Fruit fly (Drosophila melanogaster) whole organism, embryonic: Measurements from ENCODE around the gene Dic1.

Source experiments
- Aef1 ChIP-seq: fragments of 200-800 bp; sonication (Bioruptor generic); IDR thresholded peaks from 3 replicates; pipeline ENCODE4 v1.3.6; 2022; ENCODE audit warnings: missing biosample characterization, missing genetic modification characterization
- Atf3 ChIP-seq: fragments of 200-800 bp; sonication (Bioruptor generic); optimal IDR thresholded peaks from 3 replicates; lab custom pipeline; 2016; ENCODE audit warnings: missing biosample characterization, missing genetic modification characterization
- B-H1 ChIP-seq: fragments of 200-800 bp; sonication (Bioruptor generic); IDR thresholded peaks from 3 replicates; pipeline ENCODE4 v1.3.6; 2022; ENCODE audit warnings: missing biosample characterization, missing genetic modification characterization
- Bgb ChIP-seq: fragments of 200-800 bp; sonication (Bioruptor generic); IDR thresholded peaks from 2 replicates; pipeline ENCODE4 v1.3.6; 2022; ENCODE audit warnings: missing biosample characterization, missing genetic modification characterization; ENCODE audit not compliant: partially characterized antibody
- CG10431 ChIP-seq: fragments of 200-800 bp; sonication (Bioruptor generic); optimal IDR thresholded peaks from 3 replicates; lab custom pipeline; 2018; ENCODE audit warnings: missing biosample characterization, mild to moderate bottlenecking, missing genetic modification characterization
- CG12299 ChIP-seq: fragments of 200-800 bp; sonication (Bioruptor generic); optimal IDR thresholded peaks from 2 replicates; lab custom pipeline; 2018; ENCODE audit warnings: missing biosample characterization, mild to moderate bottlenecking, missing genetic modification characterization
- CG13624 ChIP-seq: fragments of 200-800 bp; sonication (Bioruptor generic); optimal IDR thresholded peaks from 2 replicates; lab custom pipeline; 2016; ENCODE audit warnings: missing biosample characterization, missing genetic modification characterization
- CG14710 ChIP-seq: fragments of 200-800 bp; sonication (Bioruptor generic); optimal IDR thresholded peaks from 3 replicates; lab custom pipeline; 2019; ENCODE audit warnings: missing biosample characterization, mild to moderate bottlenecking, missing genetic modification characterization, moderate library complexity
- CG15514 ChIP-seq: fragments of 200-800 bp; sonication (Bioruptor generic); optimal IDR thresholded peaks from 3 replicates; lab custom pipeline; 2017; ENCODE audit warnings: missing biosample characterization, missing genetic modification characterization, mild to moderate bottlenecking, moderate library complexity, missing genetic modification reagents
- CG18262 ChIP-seq: fragments of 200-800 bp; optimal IDR thresholded peaks from 3 replicates; lab custom pipeline; 2019; ENCODE audit warnings: missing biosample characterization, mild to moderate bottlenecking, missing genetic modification characterization, moderate library complexity
- CG2120 ChIP-seq: fragments of 200-800 bp; sonication (Bioruptor generic); optimal IDR thresholded peaks from 3 replicates; lab custom pipeline; 2016; ENCODE audit warnings: missing biosample characterization, missing genetic modification characterization
- CG30403 ChIP-seq: fragments of 200-800 bp; sonication (Bioruptor generic); optimal IDR thresholded peaks from 3 replicates; lab custom pipeline; 2016; ENCODE audit warnings: missing biosample characterization, missing genetic modification characterization
- CG3065 ChIP-seq: fragments of 200-800 bp; sonication (Bioruptor generic); optimal IDR thresholded peaks from 2 replicates; lab custom pipeline; 2016; ENCODE audit warnings: missing biosample characterization, missing genetic modification characterization
- CG31388 ChIP-seq: fragments of 200-800 bp; sonication (Bioruptor generic); optimal IDR thresholded peaks from 2 replicates; lab custom pipeline; 2016; ENCODE audit warnings: missing biosample characterization, missing genetic modification characterization
- CG4730 ChIP-seq: fragments of 200-800 bp; sonication (Bioruptor generic); IDR thresholded peaks from 2 replicates; pipeline ENCODE4 v1.3.6; 2022; ENCODE audit warnings: missing biosample characterization, missing genetic modification characterization
- CG5245 ChIP-seq: fragments of 200-800 bp; sonication (Bioruptor generic); optimal IDR thresholded peaks from 3 replicates; lab custom pipeline; 2016; ENCODE audit warnings: missing biosample characterization, missing genetic modification characterization
- CG8290 ChIP-seq, 3 experiments: fragments of 200-800 bp; sonication (Bioruptor generic); optimal IDR thresholded peaks; 2 replicates each; lab custom pipeline; 2016 to 2019; ENCODE audit warnings: missing biosample characterization in 3 of 3, missing genetic modification characterization in 3 of 3, mild to moderate bottlenecking in 2 of 3, moderate library complexity in 1 of 3
- CG8478 ChIP-seq: fragments of >200 bp; optimal IDR thresholded peaks from 2 replicates; lab custom pipeline; 2018
- CG9727 ChIP-seq: fragments of 200-800 bp; sonication (Bioruptor generic); optimal IDR thresholded peaks from 3 replicates; lab custom pipeline; 2017; ENCODE audit warnings: missing biosample characterization, mild to moderate bottlenecking, missing genetic modification characterization
- Dbx ChIP-seq: fragments of 200-800 bp; sonication (Bioruptor generic); IDR thresholded peaks from 3 replicates; pipeline ENCODE4 v1.3.6; 2022; ENCODE audit warnings: missing biosample characterization, missing genetic modification characterization
- Dek ChIP-seq: fragments of 200-800 bp; sonication (Bioruptor generic); optimal IDR thresholded peaks from 3 replicates; lab custom pipeline; 2019; ENCODE audit warnings: missing biosample characterization, mild to moderate bottlenecking, missing genetic modification characterization, moderate library complexity
- Drgx ChIP-seq: fragments of 200-800 bp; sonication (Bioruptor generic); IDR thresholded peaks from 2 replicates; pipeline ENCODE4 v1.3.6; 2022; ENCODE audit warnings: missing biosample characterization, missing genetic modification characterization
- Ets97D ChIP-seq: fragments of 200-800 bp; sonication (Bioruptor generic); optimal IDR thresholded peaks from 3 replicates; lab custom pipeline; 2016; ENCODE audit warnings: missing biosample characterization, missing genetic modification characterization
- HmgD ChIP-seq: fragments of 200-800 bp; sonication (Bioruptor generic); optimal IDR thresholded peaks from 3 replicates; lab custom pipeline; 2016; ENCODE audit warnings: missing biosample characterization, missing genetic modification characterization
- NFAT ChIP-seq: fragments of 200-800 bp; sonication (Bioruptor generic); IDR thresholded peaks from 2 replicates; pipeline ENCODE4 v1.3.6; 2022; ENCODE audit warnings: missing biosample characterization, missing genetic modification characterization
- PHDP ChIP-seq: fragments of 200-800 bp; sonication (Bioruptor generic); optimal IDR thresholded peaks from 3 replicates; lab custom pipeline; 2018; ENCODE audit warnings: missing biosample characterization, mild to moderate bottlenecking, missing genetic modification characterization, moderate library complexity
- Spps ChIP-seq: fragments of 200-800 bp; sonication (Bioruptor generic); optimal IDR thresholded peaks from 2 replicates; lab custom pipeline; 2018; ENCODE audit warnings: missing biosample characterization, mild to moderate bottlenecking, missing genetic modification characterization
- Stat92E ChIP-seq, 3 experiments: fragments of >200 bp in 2 of 3; fragments of 200-800 bp in 1 of 3; sonication (Bioruptor generic) in 1 of 3; optimal IDR thresholded peaks; 2 replicates each; lab custom pipeline; 2017 to 2019; ENCODE audit warnings: missing biosample characterization in 3 of 3, missing genetic modification characterization in 3 of 3, mild to moderate bottlenecking in 1 of 3, moderate library complexity in 1 of 3
- bowl ChIP-seq: fragments of 200-800 bp; sonication (Bioruptor generic); IDR thresholded peaks from 2 replicates; pipeline ENCODE4 v1.3.6; 2022; ENCODE audit warnings: missing biosample characterization, missing genetic modification characterization
- bsh ChIP-seq, 2 experiments: fragments of 200-800 bp; sonication (Bioruptor generic); optimal IDR thresholded peaks; 2 replicates each; lab custom pipeline; 2017 to 2018; ENCODE audit warnings: mild to moderate bottlenecking in 2 of 2, missing biosample characterization in 2 of 2, missing genetic modification characterization in 2 of 2, moderate library complexity in 1 of 2
- chif ChIP-seq, 2 experiments: fragments of 200-800 bp; sonication (Bioruptor generic); optimal IDR thresholded peaks; 3 replicates each; lab custom pipeline; 2016; ENCODE audit warnings: missing biosample characterization in 2 of 2, missing genetic modification characterization in 2 of 2
- ci ChIP-seq: fragments of 200-800 bp; sonication (Bioruptor generic); IDR thresholded peaks from 3 replicates; pipeline ENCODE4 v1.3.6; 2022; ENCODE audit warnings: missing biosample characterization, missing genetic modification characterization
- crc ChIP-seq: fragments of 200-800 bp; sonication (Bioruptor generic); optimal IDR thresholded peaks from 2 replicates; lab custom pipeline; 2016; ENCODE audit warnings: missing biosample characterization, missing genetic modification characterization
- croc ChIP-seq: fragments of 200-800 bp; sonication (Bioruptor generic); conservative IDR thresholded peaks from 3 replicates; pipeline ENCODE4 v1.3.6; 2022; ENCODE audit warnings: missing biosample characterization, missing genetic modification characterization
- crp ChIP-seq, 2 experiments: fragments of 200-800 bp; sonication (Bioruptor generic); optimal IDR thresholded peaks; 2 replicates in 1 of 2; 3 replicates in 1 of 2; lab custom pipeline; 2017; ENCODE audit warnings: missing biosample characterization in 2 of 2, missing genetic modification characterization in 2 of 2, mild to moderate bottlenecking in 1 of 2, moderate library complexity in 1 of 2
- eyg ChIP-seq: fragments of 200-800 bp; sonication (Bioruptor generic); optimal IDR thresholded peaks from 3 replicates; lab custom pipeline; 2016; ENCODE audit warnings: missing biosample characterization, missing genetic modification characterization
- grau ChIP-seq: fragments of 200-800 bp; optimal IDR thresholded peaks from 3 replicates; lab custom pipeline; 2019; ENCODE audit warnings: missing biosample characterization, mild to moderate bottlenecking, missing genetic modification characterization, moderate library complexity
- her ChIP-seq: fragments of 200-800 bp; sonication (Bioruptor generic); optimal IDR thresholded peaks from 2 replicates; lab custom pipeline; 2016; ENCODE audit warnings: missing biosample characterization, missing genetic modification characterization
- jumu ChIP-seq: fragments of 200-800 bp; sonication (Bioruptor generic); optimal IDR thresholded peaks from 3 replicates; lab custom pipeline; 2016; ENCODE audit warnings: missing biosample characterization, missing genetic modification characterization
- mld ChIP-seq: fragments of 200-800 bp; sonication (Bioruptor generic); IDR thresholded peaks from 3 replicates; pipeline ENCODE4 v1.3.6; 2022; ENCODE audit warnings: missing biosample characterization, missing genetic modification characterization; ENCODE audit not compliant: partially characterized antibody
- nerfin-1 ChIP-seq: fragments of 200-800 bp; sonication (Bioruptor generic); optimal IDR thresholded peaks from 3 replicates; lab custom pipeline; 2019; ENCODE audit warnings: missing biosample characterization, mild to moderate bottlenecking, missing genetic modification characterization, moderate library complexity
- oc ChIP-seq: fragments of 200-800 bp; sonication (Bioruptor generic); optimal IDR thresholded peaks from 2 replicates; lab custom pipeline; 2018; ENCODE audit warnings: missing biosample characterization, mild to moderate bottlenecking, missing genetic modification characterization, moderate library complexity
- pb ChIP-seq: fragments of 200-800 bp; sonication (Bioruptor generic); optimal IDR thresholded peaks from 3 replicates; lab custom pipeline; 2016; ENCODE audit warnings: missing biosample characterization, missing genetic modification characterization
- psq ChIP-seq: fragments of 200-800 bp; sonication (Bioruptor generic); optimal IDR thresholded peaks from 2 replicates; lab custom pipeline; 2017; ENCODE audit warnings: missing biosample characterization, missing genetic modification characterization
- slou ChIP-seq: fragments of 200-800 bp; sonication (Bioruptor generic); optimal IDR thresholded peaks from 3 replicates; lab custom pipeline; 2016; ENCODE audit warnings: missing biosample characterization, missing genetic modification characterization
- stwl ChIP-seq: fragments of 200-800 bp; sonication (Bioruptor generic); optimal IDR thresholded peaks from 3 replicates; lab custom pipeline; 2018; ENCODE audit warnings: missing biosample characterization, mild to moderate bottlenecking, missing genetic modification characterization, moderate library complexity
- tx ChIP-seq: fragments of 200-800 bp; sonication (Bioruptor generic); optimal IDR thresholded peaks from 2 replicates; lab custom pipeline; 2016; ENCODE audit warnings: missing biosample characterization, missing genetic modification characterization
- unc-4 ChIP-seq: fragments of 200-800 bp; sonication (Bioruptor generic); IDR thresholded peaks from 2 replicates; pipeline ENCODE4 v1.3.6; 2022; ENCODE audit warnings: missing biosample characterization, missing genetic modification characterization; ENCODE audit not compliant: partially characterized antibody
- wek ChIP-seq: fragments of 200-800 bp; sonication (Bioruptor generic); optimal IDR thresholded peaks from 3 replicates; lab custom pipeline; 2018; ENCODE audit warnings: missing biosample characterization, mild to moderate bottlenecking, missing genetic modification characterization, moderate library complexity
- zfh2 ChIP-seq: fragments of 200-800 bp; sonication (Bioruptor generic); optimal IDR thresholded peaks from 2 replicates; lab custom pipeline; 2016; ENCODE audit warnings: missing biosample characterization, missing genetic modification characterization

The Dic1 gene

DNA sequence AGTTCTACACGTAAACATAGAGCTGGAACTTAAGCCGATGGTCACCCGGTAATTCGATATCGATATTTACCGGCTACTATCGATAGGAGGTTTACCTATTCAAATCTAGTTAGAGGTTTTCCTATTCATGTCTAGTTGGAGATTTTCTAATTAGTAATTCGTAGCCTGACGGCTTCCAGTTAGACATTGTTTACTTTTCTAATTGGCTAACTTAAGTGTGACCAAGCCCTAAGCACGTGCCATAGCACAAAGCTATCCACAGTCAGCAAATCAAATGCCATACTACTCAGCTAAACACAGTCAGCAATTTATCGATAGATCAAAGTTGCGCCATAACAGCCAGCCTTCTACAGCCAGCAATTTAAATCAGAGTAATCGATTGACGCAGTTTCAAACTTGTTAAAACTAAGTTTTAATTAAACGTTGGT is 38.3 kb downstream of the Dic1 start, which contains the start of gene Dpm3 (continued):
- TF ChIP-seq CG30403 (GFP tag; lab: Kevin White, UChicago) (peak; percentile 19), Bgb (GFP tag; lab: Robert Waterston, UW) (peak; percentile 92), tx (GFP tag; lab: Kevin White, UChicago) (peak; percentile 15), Drgx (no peak), Spps (tag; lab: Kevin White, UChicago) (peak; percentile 7), CG13624 (GFP tag; lab: Kevin White, UChicago) (peak; percentile 18), grau (tag; lab: Kevin White, UChicago) (peak; percentile 21), CG18262 (tag; lab: Kevin White, UChicago) (peak; percentile 9), mld (GFP tag; lab: Robert Waterston, UW) (peak; percentile 75; the same call in 2 of the 3 replicates), CG2120 (peak; percentile 58), Atf3 (GFP tag; lab: Kevin White, UChicago) (peak; percentile 23), her (GFP tag; lab: Kevin White, UChicago) (peak; percentile 27), PHDP (tag; lab: Kevin White, UChicago) (peak; percentile 17), crp (GFP tag; optimal IDR thresholded peaks at IDR 0.05; lab: Kevin White, UChicago) (peak in 1 of 2 experiments; percentile 18), bowl (GFP tag; lab: Robert Waterston, UW) (no peak), CG8290 (GFP tag; optimal IDR thresholded peaks at IDR 0.05; lab: Kevin White, UChicago) (peak; percentile 72), CG8290 (tag; optimal IDR thresholded peaks at IDR 0.05; lab: Kevin White, UChicago) (no peak), CG15514 (GFP tag; lab: Kevin White, UChicago) (peak; percentile 58), crc (GFP tag; lab: Kevin White, UChicago) (no peak), nerfin-1 (peak; percentile 20), Stat92E (GFP tag; optimal IDR thresholded peaks at IDR 0.05; lab: Kevin White, UChicago) (peak in 1 of 3 experiments; percentile 78), CG9727 (GFP tag; lab: Kevin White, UChicago) (peak; percentile 16), NFAT (GFP tag; lab: Robert Waterston, UW) (peak; percentile 27; the same call in 1 of the 2 replicates), CG31388 (no peak), Aef1 (GFP tag; lab: Robert Waterston, UW) (no peak), CG12299 (tag; lab: Kevin White, UChicago) (peak; percentile 5), bsh (GFP tag; optimal IDR thresholded peaks at IDR 0.05; lab: Kevin White, UChicago) (peak in 1 of 2 experiments; percentile 15), Dbx (GFP tag; lab: Robert Waterston, UW) (0 out of 3 replicates have a peak, but pooled peaks have one; percentile 38), CG14710 (peak; percentile 72), unc-4 (GFP tag; lab: Robert Waterston, UW) (peak; percentile 90), slou (GFP tag; lab: Kevin White, UChicago) (peak; percentile 53), stwl (tag; lab: Kevin White, UChicago) (peak; percentile 96), CG3065 (peak; percentile 17), ci (peak; percentile 51; the same call in 2 of the 3 replicates), B-H1 (GFP tag; lab: Robert Waterston, UW) (no peak), CG10431 (GFP tag; lab: Kevin White, UChicago) (no peak), HmgD (GFP tag; lab: Kevin White, UChicago) (peak; percentile 54), Dek (tag; lab: Kevin White, UChicago) (peak; percentile 40), CG5245 (GFP tag; lab: Kevin White, UChicago) (no peak), eyg (GFP tag; lab: Kevin White, UChicago) (peak; percentile 23), croc (GFP tag; lab: Robert Waterston, UW) (no peak), chif (GFP tag; optimal IDR thresholded peaks at IDR 0.05; lab: Kevin White, UChicago) (peak in 1 of 2 experiments; percentile 50), psq (GFP tag; lab: Kevin White, UChicago) (no peak), wek (GFP tag; lab: Kevin White, UChicago) (no peak), jumu (GFP tag; lab: Kevin White, UChicago) (peak; percentile 6), Ets97D (GFP tag; lab: Kevin White, UChicago) (peak; percentile 78), oc (no peak), pb (GFP tag; lab: Kevin White, UChicago) (peak; percentile 58), zfh2 (peak; percentile 57), CG4730 (GFP tag; lab: Robert Waterston, UW) (no peak), CG8478 (no peak)
